Worm (Caenorhabditis elegans): ENCODE results near the gene C26B9.6.

C26B9.6 gene

DNA sequence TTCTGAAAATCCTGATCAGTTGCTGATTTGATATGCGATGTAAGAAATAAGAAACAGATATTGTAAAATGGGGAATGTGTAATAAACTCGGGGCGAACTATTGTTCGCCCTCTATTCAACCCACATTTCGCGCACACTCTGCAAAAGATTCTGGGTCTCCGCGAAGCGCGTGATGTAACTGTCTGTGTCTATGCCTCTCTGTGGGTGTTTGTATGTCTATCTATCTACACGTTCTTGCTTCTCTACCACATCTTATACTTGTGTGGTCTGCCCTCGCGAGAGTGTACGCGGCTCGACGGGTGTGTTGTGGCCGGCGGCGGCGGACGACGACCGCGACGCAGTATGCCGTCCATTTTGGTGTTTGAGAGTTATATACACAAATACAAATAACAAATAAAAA lies 1.2 kb upstream of the C26B9.6 start:
- TF ChIP-seq sptf-1 (tag; optimal IDR thresholded peaks at IDR 0.05) (peak; percentile 57), elt-1 (tag; optimal IDR thresholded peaks at IDR 0.05; ENCODE audit: borderline replicate concordance, insufficient read depth) (no peak), hlh-1 (tag; optimal IDR thresholded peaks at IDR 0.05) (peak; percentile 72), drap-1 (GFP tag; optimal IDR thresholded peaks at IDR 0.05) (peak; percentile 30), unc-62 (GFP tag; optimal IDR thresholded peaks at IDR 0.05) (peak; percentile 8), cnd-1 (tag; optimal IDR thresholded peaks at IDR 0.05) (no peak), lsy-2 (tag; optimal IDR thresholded peaks at IDR 0.05) (peak; percentile 5), tbx-8 (GFP tag; optimal IDR thresholded peaks at IDR 0.05) (no peak), nhr-237 (tag; optimal IDR thresholded peaks at IDR 0.05) (peak; percentile 36), M03D4.4 (tag; optimal IDR thresholded peaks at IDR 0.05) (peak; percentile 47), mab-5 (tag; optimal IDR thresholded peaks at IDR 0.05) (no peak), ham-2 (GFP tag; optimal IDR thresholded peaks at IDR 0.05) (peak; percentile 75), unc-120 (tag; optimal IDR thresholded peaks at IDR 0.05; ENCODE audit: poor library complexity, severe bottlenecking) (peak; percentile 60), snpc-4 (tag; optimal IDR thresholded peaks at IDR 0.05) (no peak), bed-3 (GFP tag; optimal IDR thresholded peaks at IDR 0.05) (peak; percentile 46), lin-32 (GFP tag; optimal IDR thresholded peaks at IDR 0.05) (no peak), mls-2 (tag; optimal IDR thresholded peaks at IDR 0.05) (peak; percentile 52), ces-1 (GFP tag; optimal IDR thresholded peaks at IDR 0.05) (peak; percentile 15), nhr-2 (tag; optimal IDR thresholded peaks at IDR 0.05) (no peak), nhr-12 (tag; optimal IDR thresholded peaks at IDR 0.05) (no peak), ceh-43 (GFP tag; optimal IDR thresholded peaks at IDR 0.05) (no peak), unc-39 (tag; optimal IDR thresholded peaks at IDR 0.05) (no peak), nhr-76 (tag; optimal IDR thresholded peaks at IDR 0.05) (no peak), ceh-83 (GFP tag; optimal IDR thresholded peaks at IDR 0.05) (no peak), elt-3 (tag; optimal IDR thresholded peaks at IDR 0.05) (no peak), blmp-1 (tag; optimal IDR thresholded peaks at IDR 0.05) (no peak), mep-1 (tag; optimal IDR thresholded peaks at IDR 0.05) (peak; percentile 57), pha-4 (tag; optimal IDR thresholded peaks at IDR 0.05) (peak; percentile 90)

ce11 chrX:5330765-5331164 lies 4.5 kb downstream of the C26B9.6 start:
- TF ChIP-seq lsy-2 (tag; optimal IDR thresholded peaks at IDR 0.05), result no peak
- no peak for TF ChIP-seq drap-1 (GFP tag; optimal IDR thresholded peaks at IDR 0.05)
- no peak for TF ChIP-seq unc-120 (tag; optimal IDR thresholded peaks at IDR 0.05; ENCODE audit: poor library complexity, severe bottlenecking)

- no peak for TF ChIP-seq mep-1 (tag; optimal IDR thresholded peaks at IDR 0.05)
- TF ChIP-seq nhr-28 (tag; optimal IDR thresholded peaks at IDR 0.05), result no peak
- no peak for TF ChIP-seq lsy-2 (tag; optimal IDR thresholded peaks at IDR 0.05)
- no peak for TF ChIP-seq M03D4.4 (tag; optimal IDR thresholded peaks at IDR 0.05)
- TF ChIP-seq ztf-11 (tag; optimal IDR thresholded peaks at IDR 0.05), result no peak
- TF ChIP-seq elt-3 (tag; optimal IDR thresholded peaks at IDR 0.05), result no peak
- no peak for TF ChIP-seq mab-5 (tag; optimal IDR thresholded peaks at IDR 0.05)
- TF ChIP-seq nhr-237 (tag; optimal IDR thresholded peaks at IDR 0.05), result no peak
- TF ChIP-seq sem-2 (GFP tag; optimal IDR thresholded peaks at IDR 0.05), result no peak
- TF ChIP-seq ham-2 (GFP tag; optimal IDR thresholded peaks at IDR 0.05), result no peak
- TF ChIP-seq ceh-43 (GFP tag; optimal IDR thresholded peaks at IDR 0.05), result no peak
- TF ChIP-seq ceh-39 (tag; optimal IDR thresholded peaks at IDR 0.05), result no peak
- no peak for TF ChIP-seq unc-62 (GFP tag; optimal IDR thresholded peaks at IDR 0.05)
- no peak for TF ChIP-seq pha-4 (tag; optimal IDR thresholded peaks at IDR 0.05)
- no peak for TF ChIP-seq unc-39 (tag; optimal IDR thresholded peaks at IDR 0.05)
- TF ChIP-seq sptf-1 (tag; optimal IDR thresholded peaks at IDR 0.05), result no peak
- TF ChIP-seq mls-2 (tag; optimal IDR thresholded peaks at IDR 0.05), result no peak
- TF ChIP-seq tbx-8 (GFP tag; optimal IDR thresholded peaks at IDR 0.05), result no peak
- no peak for TF ChIP-seq cnd-1 (tag; optimal IDR thresholded peaks at IDR 0.05)
- no peak for TF ChIP-seq elt-1 (tag; optimal IDR thresholded peaks at IDR 0.05; ENCODE audit: borderline replicate concordance, insufficient read depth)
These were observed 6.0 kb downstream of the C26B9.6 start, which contains the start of gene C26B9.5 for ce11 chrX:5329236-5329635. TSS of gene C26B9.5 (plus strand) at chrX:5329479.

ce11 chrX:5323287-5323686 lies 12.0 kb downstream of the C26B9.6 start, which contains the start of gene sto-2:
TSS of gene sto-2 (minus strand) at chrX:5323387.
- no peak for TF ChIP-seq mls-2 (tag; optimal IDR thresholded peaks at IDR 0.05)
- TF ChIP-seq pha-4 (tag; optimal IDR thresholded peaks at IDR 0.05), result no peak
- no peak for TF ChIP-seq nhr-12 (tag; optimal IDR thresholded peaks at IDR 0.05)
- TF ChIP-seq tbx-8 (GFP tag; optimal IDR thresholded peaks at IDR 0.05), result no peak
- TF ChIP-seq drap-1 (GFP tag; optimal IDR thresholded peaks at IDR 0.05), result no peak
- no peak for TF ChIP-seq cnd-1 (tag; optimal IDR thresholded peaks at IDR 0.05)
- no peak for TF ChIP-seq unc-39 (tag; optimal IDR thresholded peaks at IDR 0.05)
- no peak for TF ChIP-seq ces-1 (GFP tag; optimal IDR thresholded peaks at IDR 0.05)
- TF ChIP-seq zip-8 (tag; optimal IDR thresholded peaks at IDR 0.05), result no peak
- TF ChIP-seq ceh-83 (GFP tag; optimal IDR thresholded peaks at IDR 0.05), result no peak
